Worm (Caenorhabditis elegans) whole organism, L1 larva: ENCODE data around the gene clec-243.

ENCODE experiments used
- dpl-1 ChIP-seq, 3 experiments: fragments of 150-350 bp in 2 of 3; sonication (generic microtip) in 1 of 3; optimal IDR thresholded peaks; 2 replicates each; lab custom pipeline; 2014 to 2017; ENCODE audit warnings: missing biosample characterization in 3 of 3, missing genetic modification characterization in 3 of 3, missing genetic modification reagents in 3 of 3
- fos-1 ChIP-seq: fragments of 150-350 bp; optimal IDR thresholded peaks from 2 replicates; lab custom pipeline; 2014; ENCODE audit warnings: missing biosample characterization, missing genetic modification characterization
- jun-1 ChIP-seq: fragments of 150-350 bp; optimal IDR thresholded peaks from 2 replicates; lab custom pipeline; 2014; ENCODE audit warnings: missing biosample characterization, missing genetic modification reagents, missing genetic modification characterization
- lin-13 ChIP-seq: fragments of 150-350 bp; optimal IDR thresholded peaks from 2 replicates; lab custom pipeline; 2014; ENCODE audit warnings: missing biosample characterization, missing genetic modification reagents, missing genetic modification characterization
- nhr-76 ChIP-seq: sonication (generic microtip); optimal IDR thresholded peaks from 2 replicates; lab custom pipeline; 2017; ENCODE audit warnings: missing biosample characterization, missing genetic modification characterization
- pag-3 ChIP-seq: sonication (generic microtip); optimal IDR thresholded peaks from 2 replicates; lab custom pipeline; 2017; ENCODE audit warnings: missing genetic modification characterization, mild to moderate bottlenecking, missing compliant biosample characterization, antibody characterized with exemption, borderline replicate concordance; ENCODE audit not compliant: insufficient read depth

DNA sequence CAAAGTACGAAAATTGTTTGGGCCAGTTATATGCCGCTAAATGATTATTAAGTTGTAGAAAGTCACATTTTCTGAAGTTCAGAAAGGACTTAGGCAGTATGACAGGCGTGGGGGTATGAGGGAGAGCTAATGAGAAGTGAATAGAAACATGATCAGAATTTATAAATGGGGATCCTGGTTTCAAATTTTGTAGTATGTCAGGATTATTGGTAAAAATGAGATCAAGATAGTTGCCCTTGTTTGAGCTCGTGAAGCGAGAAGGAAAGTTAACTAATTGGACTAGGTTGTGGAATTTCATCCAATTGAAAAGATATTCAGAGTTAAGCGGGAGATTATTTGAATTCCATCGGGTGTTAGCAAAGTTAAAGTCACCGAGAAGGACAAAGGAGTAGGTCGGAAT, 16.4 kb downstream of the clec-243 start:
- no peak for TF ChIP-seq dpl-1 (GFP tag; optimal IDR thresholded peaks at IDR 0.05; lab: Kevin White, UChicago)
- TF ChIP-seq pag-3 = no peak
- no peak for TF ChIP-seq fos-1
- TF ChIP-seq lin-13 (GFP tag; lab: Kevin White, UChicago) = no peak
- TF ChIP-seq nhr-76 = no peak
- no peak for TF ChIP-seq jun-1
